Worm (Caenorhabditis elegans) whole organism, L4/young adult: Measurements from ENCODE around the gene Y47D3A.31.

Experiments used
- W03F9.2 ChIP-seq: fragments of 150-350 bp; optimal IDR thresholded peaks from 2 replicates; lab custom pipeline; 2014; ENCODE audit warnings: missing biosample characterization, missing genetic modification characterization
- dao-5 ChIP-seq: sonication (generic microtip); optimal IDR thresholded peaks from 2 replicates; lab custom pipeline; 2016; ENCODE audit warnings: missing genotype, missing genetic modification characterization, moderate library complexity, missing compliant biosample characterization
- him-1 ChIP-seq: sonication (generic microtip); optimal IDR thresholded peaks from 2 replicates; lab custom pipeline; 2016; ENCODE audit warnings: missing genotype, missing genetic modification reagents, missing genetic modification characterization, missing compliant biosample characterization

DNA sequence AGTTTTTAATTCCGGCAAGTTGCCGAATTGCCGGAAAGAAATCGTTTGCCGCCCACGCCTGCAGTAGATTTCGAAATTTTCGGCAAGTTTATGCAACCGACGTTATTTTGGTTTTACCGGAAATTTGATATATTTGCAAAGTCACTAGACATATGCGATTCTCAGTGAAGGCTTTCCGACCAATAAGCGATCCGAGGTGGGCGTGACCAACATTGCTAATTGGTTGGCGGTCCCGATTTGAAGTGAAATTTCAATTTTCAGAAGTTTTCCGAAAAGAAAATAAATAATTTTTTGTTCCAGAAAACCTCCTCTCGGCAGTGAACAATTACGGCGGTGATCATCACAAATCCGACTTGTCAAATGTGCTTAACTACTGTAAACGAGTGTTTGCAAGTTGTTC is 917 bp upstream of the Y47D3A.31 start:
- no peak for TF ChIP-seq dao-5 (tag; lab: Kevin White, UChicago)
- TF ChIP-seq him-1 (tag; lab: Kevin White, UChicago): no peak
- TF ChIP-seq W03F9.2: no peak
